Worm (Caenorhabditis elegans) whole organism, midembryonic: ENCODE measurements around the gene hlh-33.
A peak's percentile ranks its signal among the peaks of the same experiment; 100 is the strongest.

Experiments
- T22C8.4 ChIP-seq: fragments of 200-800 bp; sonication (Bioruptor generic); IDR thresholded peaks from 2 replicates; pipeline ENCODE4 v1.3.6; 2022; ENCODE audit warnings: missing genetic modification characterization, missing compliant biosample characterization
- cog-1 ChIP-seq: sonication (generic microtip); optimal IDR thresholded peaks from 2 replicates; lab custom pipeline; 2016; ENCODE audit warnings: missing genetic modification characterization, missing compliant biosample characterization
- flt-1 ChIP-seq: fragments of 200-800 bp; sonication (Bioruptor generic); IDR thresholded peaks from 2 replicates; pipeline ENCODE4 v1.3.6; 2022; ENCODE audit warnings: missing genetic modification characterization, missing compliant biosample characterization
- klf-2 ChIP-seq: fragments of 200-800 bp; sonication (Bioruptor generic); conservative IDR thresholded peaks from 2 replicates; pipeline ENCODE4 v1.3.6; 2022; ENCODE audit warnings: missing genetic modification reagents, missing genetic modification characterization, missing compliant biosample characterization
- med-1 ChIP-seq: sonication (generic microtip); optimal IDR thresholded peaks from 2 replicates; lab custom pipeline; 2017; ENCODE audit warnings: missing genetic modification characterization, mild to moderate bottlenecking, missing compliant biosample characterization, antibody characterized with exemption, missing genetic modification reagents; ENCODE audit not compliant: insufficient read depth
- ref-1 ChIP-seq: fragments of 200-800 bp; sonication (Bioruptor generic); conservative IDR thresholded peaks from 2 replicates; pipeline ENCODE4 v1.3.6; 2022; ENCODE audit warnings: missing genetic modification reagents, missing genetic modification characterization, missing compliant biosample characterization
- tab-1 ChIP-seq: fragments of 200-800 bp; sonication (Bioruptor generic); IDR thresholded peaks from 2 replicates; pipeline ENCODE4 v1.3.6; 2022; ENCODE audit warnings: missing genetic modification characterization, missing compliant biosample characterization
- ztf-23 ChIP-seq: fragments of 200-800 bp; sonication (Bioruptor generic); IDR thresholded peaks from 2 replicates; pipeline ENCODE4 v1.3.6; 2022; ENCODE audit warnings: missing genetic modification reagents, missing genetic modification characterization, missing compliant biosample characterization
- ztf-29 ChIP-seq: fragments of 200-800 bp; sonication (Bioruptor generic); IDR thresholded peaks from 2 replicates; pipeline ENCODE4 v1.3.6; 2022; ENCODE audit warnings: missing genetic modification reagents, missing genetic modification characterization, missing compliant biosample characterization

hlh-33 gene

ce11 chrIII:1855092-1855491 is at the start of gene hlh-33:
hlh-33 (plus strand) TSS chrIII:1855392.
- no peak for TF ChIP-seq tab-1 (GFP tag; lab: Robert Waterston, UW)
- TF ChIP-seq cog-1 (tag; lab: Kevin White, UChicago) = no peak
- TF ChIP-seq ztf-29 (GFP tag; lab: Robert Waterston, UW) = no peak
- no peak for TF ChIP-seq med-1
- no peak for TF ChIP-seq ztf-23
- no peak for TF ChIP-seq T22C8.4 (GFP tag; lab: Robert Waterston, UW)
- no peak for TF ChIP-seq ref-1 (GFP tag; lab: Robert Waterston, UW)
- TF ChIP-seq klf-2 (GFP tag; lab: Robert Waterston, UW) = no peak
- TF ChIP-seq flt-1 (GFP tag; lab: Robert Waterston, UW) = no peak

ce11 chrIII:1805415-1806008 is 49.7 kb upstream of the hlh-33 start:
- TF ChIP-seq med-1 (no peak), T22C8.4 (GFP tag; lab: Robert Waterston, UW) (peak; percentile 87), tab-1 (GFP tag; lab: Robert Waterston, UW) (no peak), ztf-23 (no peak)

ce11 chrIII:1806183-1806798 is 48.9 kb upstream of the hlh-33 start:
- TF ChIP-seq flt-1 (GFP tag; lab: Robert Waterston, UW) (no peak), med-1 (no peak), tab-1 (GFP tag; lab: Robert Waterston, UW) (no peak), ztf-29 (GFP tag; lab: Robert Waterston, UW) (no peak), cog-1 (tag; lab: Kevin White, UChicago) (no peak), T22C8.4 (GFP tag; lab: Robert Waterston, UW) (peak; percentile 84)

ce11 chrIII:1807297-1807935 is 47.8 kb upstream of the hlh-33 start:
- peak; percentile 98 for TF ChIP-seq T22C8.4 (GFP tag; lab: Robert Waterston, UW)

ce11 chrIII:1814285-1814684 is 40.9 kb upstream of the hlh-33 start:
- no peak for TF ChIP-seq ztf-23
- no peak for TF ChIP-seq tab-1 (GFP tag; lab: Robert Waterston, UW)
- no peak for TF ChIP-seq ref-1 (GFP tag; lab: Robert Waterston, UW)
- no peak for TF ChIP-seq flt-1 (GFP tag; lab: Robert Waterston, UW)
- no peak for TF ChIP-seq klf-2 (GFP tag; lab: Robert Waterston, UW)
- no peak for TF ChIP-seq med-1
- no peak for TF ChIP-seq T22C8.4 (GFP tag; lab: Robert Waterston, UW)
- TF ChIP-seq ztf-29 (GFP tag; lab: Robert Waterston, UW) = no peak
- no peak for TF ChIP-seq cog-1 (tag; lab: Kevin White, UChicago)

ce11 chrIII:1818001-1818655 is 37.1 kb upstream of the hlh-33 start, which contains the start of gene clp-4:
clp-4 (minus strand) TSS chrIII:1818323.
- no peak for TF ChIP-seq ztf-29 (GFP tag; lab: Robert Waterston, UW)
- no peak for TF ChIP-seq ztf-23
- TF ChIP-seq flt-1 (GFP tag; lab: Robert Waterston, UW) = no peak
- TF ChIP-seq cog-1 (tag; lab: Kevin White, UChicago) = no peak
- TF ChIP-seq klf-2 (GFP tag; lab: Robert Waterston, UW) = no peak
- TF ChIP-seq tab-1 (GFP tag; lab: Robert Waterston, UW) = no peak

- TF ChIP-seq ztf-29 (GFP tag; lab: Robert Waterston, UW) = no peak
- no peak for TF ChIP-seq ztf-23
- TF ChIP-seq flt-1 (GFP tag; lab: Robert Waterston, UW) = no peak
- no peak for TF ChIP-seq med-1
- TF ChIP-seq tab-1 (GFP tag; lab: Robert Waterston, UW) = no peak
- TF ChIP-seq ref-1 (GFP tag; lab: Robert Waterston, UW) = no peak
- TF ChIP-seq klf-2 (GFP tag; lab: Robert Waterston, UW) = no peak
- TF ChIP-seq cog-1 (tag; lab: Kevin White, UChicago) = no peak
- no peak for TF ChIP-seq T22C8.4 (GFP tag; lab: Robert Waterston, UW)
Measured at ce11 chrIII:1819049-1819597, 36.1 kb upstream of the hlh-33 start.

- TF ChIP-seq ref-1 (GFP tag; lab: Robert Waterston, UW) = no peak
- peak; percentile 90 for TF ChIP-seq flt-1 (GFP tag; lab: Robert Waterston, UW)
- TF ChIP-seq cog-1 (tag; lab: Kevin White, UChicago) = no peak
- peak; percentile 77 for TF ChIP-seq ztf-23
- peak; percentile 88 for TF ChIP-seq tab-1 (GFP tag; lab: Robert Waterston, UW)
- peak; percentile 29; the same call in 1 of the 2 replicates for TF ChIP-seq ztf-29 (GFP tag; lab: Robert Waterston, UW)
- peak; percentile 80 for TF ChIP-seq med-1
Measured at ce11 chrIII:1824264-1824922, 30.8 kb upstream of the hlh-33 start, which contains the start of the genes pvf-1 and Y39A3CL.7. pvf-1 (minus strand) TSS chrIII:1824314. Y39A3CL.7 (plus strand) TSS chrIII:1824919.

ce11 chrIII:1831104-1831503 is 24.1 kb upstream of the hlh-33 start:
- TF ChIP-seq T22C8.4 (GFP tag; lab: Robert Waterston, UW) = no peak
- TF ChIP-seq ref-1 (GFP tag; lab: Robert Waterston, UW) = no peak
- no peak for TF ChIP-seq tab-1 (GFP tag; lab: Robert Waterston, UW)
- no peak for TF ChIP-seq cog-1 (tag; lab: Kevin White, UChicago)
- no peak for TF ChIP-seq med-1
- no peak for TF ChIP-seq ztf-23
- no peak for TF ChIP-seq ztf-29 (GFP tag; lab: Robert Waterston, UW)
